Worm (Caenorhabditis elegans): ENCODE results near the gene pxmp-4.

- TF ChIP-seq pqm-1 (tag; optimal IDR thresholded peaks at IDR 0.05), result no peak
- no peak for TF ChIP-seq sdc-2 (tag; optimal IDR thresholded peaks at IDR 0.05)
- no peak for TF ChIP-seq fax-1 (tag; optimal IDR thresholded peaks at IDR 0.05)
- no peak for TF ChIP-seq fkh-10 (GFP tag; optimal IDR thresholded peaks at IDR 0.05)
- TF ChIP-seq sox-4 (tag; optimal IDR thresholded peaks at IDR 0.05), result no peak
- TF ChIP-seq gmeb-2 (tag; optimal IDR thresholded peaks at IDR 0.05), result no peak
- TF ChIP-seq rnt-1 (tag; optimal IDR thresholded peaks at IDR 0.05), result no peak
- no peak for TF ChIP-seq elt-2 (tag; optimal IDR thresholded peaks at IDR 0.05)
- no peak for TF ChIP-seq mec-3 (tag; optimal IDR thresholded peaks at IDR 0.05; ENCODE audit: borderline replicate concordance)
Measured at ce11 chrIV:300307-300706, 36.7 kb downstream of the pxmp-4 start.
